Worm (Caenorhabditis elegans): ENCODE results near the gene srg-4.

The srg-4 gene

ce11 chrIII:6215943-6216342 lies 45.9 kb downstream of the srg-4 start:
- peak; percentile 14 for TF ChIP-seq hlh-30 (tag; optimal IDR thresholded peaks at IDR 0.05; ENCODE audit: insufficient read depth)
- no peak for TF ChIP-seq ceh-20 (GFP tag; IDR thresholded peaks at IDR 0.05)
- TF ChIP-seq hmg-1.1 (GFP tag; IDR thresholded peaks at IDR 0.05), result no peak
- TF ChIP-seq ctbp-1 (GFP tag; IDR thresholded peaks at IDR 0.05), result no peak
- TF ChIP-seq hlh-11 (tag; optimal IDR thresholded peaks at IDR 0.05), result peak; percentile 23
- peak in 1 of 2 experiments; percentile 71 for TF ChIP-seq mdl-1 (tag; optimal IDR thresholded peaks at IDR 0.05)
- peak; percentile 83 for TF ChIP-seq nhr-48 (tag; optimal IDR thresholded peaks at IDR 0.05)
- no peak for TF ChIP-seq mxl-2 (GFP tag; conservative IDR thresholded peaks at IDR 0.05)
- peak; percentile 92 for TF ChIP-seq mxl-3 (GFP tag; optimal IDR thresholded peaks at IDR 0.05)
- no peak for TF ChIP-seq unc-39 (tag; optimal IDR thresholded peaks at IDR 0.05)
- no peak for TF ChIP-seq attf-4 (tag; optimal IDR thresholded peaks at IDR 0.05)
- TF ChIP-seq dmd-6 (GFP tag; IDR thresholded peaks at IDR 0.05), result 0 out of 2 replicates have a peak, but pooled peaks have one; percentile 8
- peak; percentile 84 for TF ChIP-seq nhr-28 (tag; optimal IDR thresholded peaks at IDR 0.05)
- TF ChIP-seq F49E8.2 (tag; optimal IDR thresholded peaks at IDR 0.05; ENCODE audit: borderline replicate concordance), result no peak
- TF ChIP-seq spr-1 (tag; optimal IDR thresholded peaks at IDR 0.05), result no peak
- no peak for TF ChIP-seq dve-1 (tag; optimal IDR thresholded peaks at IDR 0.05; ENCODE audit: insufficient read depth)

ce11 chrIII:6215476-6215875 lies 46.4 kb downstream of the srg-4 start, which contains the start of gene C23G10.11:
Gene C23G10.11, minus strand, starts transcription at chrIII:6215576.
- TF ChIP-seq ceh-62 (tag; optimal IDR thresholded peaks at IDR 0.05) (no peak), duxl-1 (tag; optimal IDR thresholded peaks at IDR 0.05; ENCODE audit: poor library complexity) (no peak), lin-38 (GFP tag; IDR thresholded peaks at IDR 0.05) (no peak), fos-1 (tag; optimal IDR thresholded peaks at IDR 0.05) (no peak), madf-9 (GFP tag; conservative IDR thresholded peaks at IDR 0.05) (no peak), nhr-28 (tag; optimal IDR thresholded peaks at IDR 0.05) (peak; percentile 12), ztf-11 (tag; optimal IDR thresholded peaks at IDR 0.05) (no peak)

- TF ChIP-seq F26F4.8 (GFP tag; conservative IDR thresholded peaks at IDR 0.05) (no peak), zip-11 (GFP tag; IDR thresholded peaks at IDR 0.05) (no peak), hlh-30 (tag; optimal IDR thresholded peaks at IDR 0.05; ENCODE audit: insufficient read depth) (no peak), mxl-3 (GFP tag; optimal IDR thresholded peaks at IDR 0.05) (no peak), ces-1 (GFP tag; optimal IDR thresholded peaks at IDR 0.05) (no peak), duxl-1 (tag; optimal IDR thresholded peaks at IDR 0.05; ENCODE audit: poor library complexity) (no peak), vab-7 (GFP tag; IDR thresholded peaks at IDR 0.05) (no peak), egl-43 (GFP tag; IDR thresholded peaks at IDR 0.05) (no peak), T20F7.1 (GFP tag; optimal IDR thresholded peaks at IDR 0.05) (no peak), lin-15B (tag; optimal IDR thresholded peaks at IDR 0.05) (no peak), spr-3 (GFP tag; optimal IDR thresholded peaks at IDR 0.05) (no peak), daf-8 (GFP tag; IDR thresholded peaks at IDR 0.05) (no peak), mdl-1 (tag; optimal IDR thresholded peaks at IDR 0.05) (no peak), dpl-1 (GFP tag; optimal IDR thresholded peaks at IDR 0.05) (no peak), dmd-8 (GFP tag; IDR thresholded peaks at IDR 0.05) (no peak), lin-13 (GFP tag; optimal IDR thresholded peaks at IDR 0.05) (no peak)
Observed at ce11 chrIII:6213915-6214314, 48.0 kb downstream of the srg-4 start, which contains the start of gene C23G10.10. Gene C23G10.10, minus strand, starts transcription at chrIII:6214015.

Measured in whole organism, L4 larva.